Fruit fly (Drosophila melanogaster): ENCODE measurements around the gene CG7110.

Gene CG7110

dm6 chr2L:13373435-13374242 is 25.2 kb upstream of the CG7110 start, which contains the start of the genes Bdp1 and CG6565 (continued):
- TF ChIP-seq Hr39 (optimal IDR thresholded peaks at IDR 0.05): no peak
- no peak for TF ChIP-seq CG7963 (GFP tag; IDR thresholded peaks at IDR 0.05; ENCODE audit: partially characterized antibody)
- peak; percentile 95 for TF ChIP-seq CG18262 (tag; optimal IDR thresholded peaks at IDR 0.05)
- peak; percentile 76 for TF ChIP-seq gce (GFP tag; IDR thresholded peaks at IDR 0.05)
- peak; percentile 93 for TF ChIP-seq Asciz (GFP tag; optimal IDR thresholded peaks at IDR 0.05)
- TF ChIP-seq ERR (GFP tag; optimal IDR thresholded peaks at IDR 0.05): peak; percentile 95
- TF ChIP-seq Hey (tag; optimal IDR thresholded peaks at IDR 0.05): peak; percentile 85
- TF ChIP-seq CG34224 (GFP tag; IDR thresholded peaks at IDR 0.05; ENCODE audit: partially characterized antibody): no peak
- TF ChIP-seq Tbp (GFP tag; optimal IDR thresholded peaks at IDR 0.05): no peak
- no peak for TF ChIP-seq hth (optimal IDR thresholded peaks at IDR 0.05)
- TF ChIP-seq CG10147 (GFP tag; optimal IDR thresholded peaks at IDR 0.05): peak; percentile 93
- TF ChIP-seq hb (GFP tag; IDR thresholded peaks at IDR 0.05; ENCODE audit: partially characterized antibody): no peak
- TF ChIP-seq chinmo (GFP tag; IDR thresholded peaks at IDR 0.05; ENCODE audit: partially characterized antibody): no peak
- peak; percentile 97 for TF ChIP-seq esg (GFP tag; conservative IDR thresholded peaks at IDR 0.05)
- peak; percentile 94 for TF ChIP-seq CG15011 (GFP tag; optimal IDR thresholded peaks at IDR 0.05)
- TF ChIP-seq mirr (GFP tag; optimal IDR thresholded peaks at IDR 0.05): peak; percentile 70
- peak; percentile 96 for TF ChIP-seq Oli (tag; optimal IDR thresholded peaks at IDR 0.05)
- peak; percentile 77 for TF ChIP-seq CG15479 (GFP tag; optimal IDR thresholded peaks at IDR 0.05)
- peak; percentile 90 for TF ChIP-seq CG31224 (GFP tag; IDR thresholded peaks at IDR 0.05)
- TF ChIP-seq CG16813 (GFP tag; IDR thresholded peaks at IDR 0.05; ENCODE audit: partially characterized antibody): 0 out of 3 replicates have a peak, but pooled peaks have one; percentile 35
- peak; percentile 95 for TF ChIP-seq kay (GFP tag; optimal IDR thresholded peaks at IDR 0.05)
- peak; percentile 31 for TF ChIP-seq CG31365 (tag; optimal IDR thresholded peaks at IDR 0.05)
- TF ChIP-seq nerfin-1 (tag; optimal IDR thresholded peaks at IDR 0.05): peak; percentile 92
- peak; percentile 89 for TF ChIP-seq peb (GFP tag; IDR thresholded peaks at IDR 0.05)
- peak; percentile 96 for TF ChIP-seq Atf6 (GFP tag; IDR thresholded peaks at IDR 0.05)
- peak; percentile 93 for TF ChIP-seq CG17385 (GFP tag; optimal IDR thresholded peaks at IDR 0.05)
- TF ChIP-seq Ets65A (GFP tag): peak; percentile 100
- TF ChIP-seq tin (GFP tag; optimal IDR thresholded peaks at IDR 0.05): peak; percentile 98
- peak; percentile 94 for TF ChIP-seq crol (GFP tag; IDR thresholded peaks at IDR 0.05)
- peak; percentile 85 for TF ChIP-seq CG6765 (GFP tag; optimal IDR thresholded peaks at IDR 0.05)
- peak; percentile 97 for TF ChIP-seq ewg (GFP tag; optimal IDR thresholded peaks at IDR 0.05)
- TF ChIP-seq en (GFP tag; optimal IDR thresholded peaks at IDR 0.05): peak; percentile 94
- peak; percentile 98 for TF ChIP-seq Dad (GFP tag; optimal IDR thresholded peaks at IDR 0.05)
- TF ChIP-seq cg (GFP tag; optimal IDR thresholded peaks at IDR 0.05): no peak
- peak; percentile 91 for TF ChIP-seq hkb (optimal IDR thresholded peaks at IDR 0.05)
- TF ChIP-seq hkb (GFP tag; IDR thresholded peaks at IDR 0.05): peak; percentile 93
- TF ChIP-seq CG11723 (GFP tag; optimal IDR thresholded peaks at IDR 0.05): peak; percentile 94
- TF ChIP-seq CG7745 (tag; optimal IDR thresholded peaks at IDR 0.05): no peak
- no peak for TF ChIP-seq D (optimal IDR thresholded peaks at IDR 0.05)
- peak; percentile 96 for TF ChIP-seq D (GFP tag; optimal IDR thresholded peaks at IDR 0.05)
- peak; percentile 96 for TF ChIP-seq al (GFP tag; IDR thresholded peaks at IDR 0.05)
- TF ChIP-seq Oaz (GFP tag; IDR thresholded peaks at IDR 0.05): peak; percentile 86
- peak; percentile 97 for TF ChIP-seq NC2β (GFP tag; optimal IDR thresholded peaks at IDR 0.05)
- peak; percentile 91 for TF ChIP-seq sima (GFP tag; optimal IDR thresholded peaks at IDR 0.05)
- TF ChIP-seq CG9215 (GFP tag; IDR thresholded peaks at IDR 0.05): peak; percentile 97
- peak; percentile 25 for TF ChIP-seq Dp (GFP tag; optimal IDR thresholded peaks at IDR 0.05)
- peak; percentile 83 for TF ChIP-seq corto (GFP tag; optimal IDR thresholded peaks at IDR 0.05)
- TF ChIP-seq Bdp1 (GFP tag; optimal IDR thresholded peaks at IDR 0.05): peak; percentile 96
- TF ChIP-seq CG16815 (GFP tag; optimal IDR thresholded peaks at IDR 0.05): peak; percentile 99
- TF ChIP-seq CG11085 (GFP tag; IDR thresholded peaks at IDR 0.05): peak; percentile 93
- TF ChIP-seq yki (optimal IDR thresholded peaks at IDR 0.05): no peak
